Fruit fly (Drosophila melanogaster) S2 (cell line): Measurements from ENCODE around the gene CG9961.

Source experiments
- CG8478 ChIP-seq: fragments of >200 bp; optimal IDR thresholded peaks from 2 replicates; lab custom pipeline; 2018
- CTCF ChIP-seq, 2 experiments: fragments of >200 bp; optimal IDR thresholded peaks; 2 replicates each; lab custom pipeline; 2018

DNA sequence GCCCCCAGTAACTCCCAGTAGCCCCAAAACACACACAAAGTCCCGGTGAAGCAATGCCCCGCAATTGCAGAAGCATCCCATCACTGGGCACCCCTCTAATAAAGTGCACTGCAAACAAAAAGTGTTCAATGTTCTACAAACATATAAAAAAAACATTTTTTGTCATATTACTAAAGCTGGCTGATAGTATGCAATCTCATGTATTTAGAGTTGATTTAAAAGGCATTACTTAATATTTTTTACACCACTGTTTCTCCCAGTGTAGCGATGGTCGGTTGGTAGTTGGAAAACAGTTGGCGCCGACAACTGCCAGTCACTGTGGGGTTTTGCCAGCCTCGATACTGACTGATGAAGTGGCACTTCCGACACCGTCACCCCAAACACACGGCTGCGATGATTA is 24.4 kb downstream of the CG9961 start:
- TF ChIP-seq CG8478 (no peak), CTCF (optimal IDR thresholded peaks at IDR 0.05; lab: Kevin White, UChicago) (no peak)
